Worm (Caenorhabditis elegans) whole organism, L4/young adult: ENCODE results near the gene T04A8.13.
A peak's percentile ranks its signal among the peaks of the same experiment; 100 is the strongest.
"Not testable (repeated sequence)": the region's sequence is repeated elsewhere in the genome, so short reads cannot be mapped to it uniquely, and the experiment has no call there.

Source experiments
- W03F9.2 ChIP-seq: fragments of 150-350 bp; optimal IDR thresholded peaks from 2 replicates; lab custom pipeline; 2014; ENCODE audit warnings: missing biosample characterization, missing genetic modification characterization
- dao-5 ChIP-seq: sonication (generic microtip); optimal IDR thresholded peaks from 2 replicates; lab custom pipeline; 2016; ENCODE audit warnings: missing genotype, missing genetic modification characterization, moderate library complexity, missing compliant biosample characterization
- him-1 ChIP-seq: sonication (generic microtip); optimal IDR thresholded peaks from 2 replicates; lab custom pipeline; 2016; ENCODE audit warnings: missing genotype, missing genetic modification reagents, missing genetic modification characterization, missing compliant biosample characterization

Gene T04A8.13

DNA sequence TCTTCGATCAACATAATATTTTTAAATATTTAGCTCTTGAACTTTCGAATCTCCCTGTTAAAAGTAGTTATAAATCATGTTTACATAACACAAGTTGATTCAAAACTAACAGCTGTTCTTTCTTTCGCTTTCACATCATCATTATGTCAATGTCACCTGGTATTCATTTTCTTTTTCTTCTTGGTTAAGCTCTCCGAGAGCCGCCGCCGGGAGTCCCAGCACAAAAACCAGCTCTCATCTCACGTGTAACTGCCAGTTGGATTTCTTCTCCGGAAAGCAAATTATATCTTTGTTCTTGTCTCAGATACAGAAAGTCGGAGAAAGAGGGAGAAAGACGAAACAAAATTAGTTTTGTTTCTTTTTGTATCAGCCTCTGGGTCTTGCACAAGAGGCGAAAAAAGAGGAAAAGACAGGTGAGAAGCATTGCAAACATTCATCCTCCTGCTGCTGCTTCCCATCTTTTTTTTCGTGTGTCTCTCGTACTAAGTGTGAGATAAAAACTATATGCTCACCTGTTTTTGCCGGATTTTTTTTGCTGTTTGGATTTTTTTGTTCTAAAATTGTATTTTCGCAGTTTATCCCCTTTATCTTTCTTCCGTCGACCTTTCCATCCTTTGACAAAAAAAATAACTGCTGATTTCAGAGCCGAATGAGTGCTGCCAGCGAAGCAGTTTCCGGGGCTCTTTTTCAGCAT lies 24.7 kb downstream of the T04A8.13 start, which contains the start of gene F17C8.3:
TSS of gene F17C8.3 (plus strand) at position 644 of the 694 bp plus-strand sequence.
- TF ChIP-seq him-1: no peak
- TF ChIP-seq dao-5 (tag; lab: Kevin White, UChicago): no peak
- no peak for TF ChIP-seq W03F9.2 (tag; lab: Kevin White, UChicago)

DNA sequence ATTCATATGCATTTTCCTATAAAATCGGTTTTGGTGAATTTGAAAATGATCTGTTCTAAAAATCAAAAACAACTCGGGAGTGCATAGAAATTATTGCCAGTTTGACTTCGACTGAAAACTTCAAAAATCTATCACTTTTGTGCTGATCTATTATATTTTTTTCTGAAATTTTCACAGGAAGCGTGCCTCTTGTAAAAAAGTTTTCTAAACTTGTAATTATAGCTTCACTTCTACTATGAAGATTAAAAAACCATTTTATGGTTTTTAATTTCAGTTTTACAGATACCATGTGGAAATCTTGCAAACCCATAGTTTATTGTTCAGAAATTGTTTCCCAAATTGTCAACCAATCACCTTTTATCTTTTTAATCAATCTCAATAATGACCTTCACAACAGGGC lies 27.3 kb downstream of the T04A8.13 start, which contains the start of gene F17C8.9:
TSS of gene F17C8.9 (plus strand) at position 301 of the 400 bp plus-strand sequence.
- TF ChIP-seq W03F9.2 (tag; lab: Kevin White, UChicago): no peak
- TF ChIP-seq him-1: no peak
- no peak for TF ChIP-seq dao-5 (tag; lab: Kevin White, UChicago)

DNA sequence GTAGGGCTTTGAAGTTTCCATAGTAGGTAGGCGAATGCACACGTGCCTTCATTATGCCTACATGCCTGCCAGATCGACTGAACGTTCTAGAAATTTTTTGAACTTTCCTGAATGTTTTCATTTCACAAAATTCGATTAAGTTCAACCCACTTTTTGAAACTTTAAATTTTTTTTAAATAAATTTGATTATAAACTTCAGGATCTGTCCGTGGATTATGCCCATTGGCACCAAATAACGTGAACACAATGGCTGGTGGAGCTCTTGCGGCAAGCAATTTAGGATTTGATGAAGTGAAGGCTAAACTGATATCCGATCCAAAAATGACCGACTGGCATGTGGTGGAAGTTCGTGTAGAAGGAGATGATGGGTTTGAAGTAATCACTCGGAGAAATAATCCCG lies 28.7 kb downstream of the T04A8.13 start, which contains the start of gene F17C8.7:
TSS of gene F17C8.7 (plus strand) at position 301 of the 400 bp plus-strand sequence.
- TF ChIP-seq W03F9.2 (tag; lab: Kevin White, UChicago): no peak
- no peak for TF ChIP-seq him-1
- no peak for TF ChIP-seq dao-5 (tag; lab: Kevin White, UChicago)

DNA sequence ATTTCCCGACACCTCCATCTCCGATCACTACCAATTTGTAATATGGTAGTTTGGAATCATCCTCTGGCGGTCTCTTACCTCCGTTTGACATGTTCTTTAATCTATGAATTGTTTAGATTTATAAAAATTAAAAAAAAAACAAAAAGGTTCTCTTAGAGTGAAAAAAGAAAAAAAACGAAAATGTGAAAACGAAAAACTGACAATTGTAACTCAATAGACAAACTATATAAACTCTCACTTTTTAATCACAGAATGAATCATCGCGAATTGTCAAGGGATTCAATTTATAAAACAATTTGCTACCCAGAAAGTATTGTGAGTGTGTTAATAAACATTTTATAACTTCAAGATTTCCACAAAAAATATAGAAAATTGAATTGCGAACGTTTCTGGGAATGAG lies 33.2 kb downstream of the T04A8.13 start, which contains the start of gene ras-2:
TSS of gene ras-2 (minus strand) at position 101 of the 400 bp plus-strand sequence.
- no peak for TF ChIP-seq W03F9.2 (tag; lab: Kevin White, UChicago)
- TF ChIP-seq him-1: no peak
- no peak for TF ChIP-seq dao-5 (tag; lab: Kevin White, UChicago)

- no peak for TF ChIP-seq him-1
- no peak for TF ChIP-seq dao-5 (tag; lab: Kevin White, UChicago)
- TF ChIP-seq W03F9.2 (tag; lab: Kevin White, UChicago): peak; percentile 8
These were observed 34.0 kb downstream of the T04A8.13 start for ce11 chrIII:4740820-4741219.

ce11 chrIII:4742620-4743019 lies 35.8 kb downstream of the T04A8.13 start, which contains the start of gene twk-6:
TSS of gene twk-6 (plus strand) at chrIII:4742920.
- TF ChIP-seq him-1; W03F9.2 (tag; lab: Kevin White, UChicago); dao-5 (tag; lab: Kevin White, UChicago): not testable (repeated sequence)

ce11 chrIII:4745934-4746333 lies 39.2 kb downstream of the T04A8.13 start, which contains the start of gene F17C8.6:
TSS of gene F17C8.6 (minus strand) at chrIII:4746034.
- TF ChIP-seq W03F9.2 (tag; lab: Kevin White, UChicago): no peak
- TF ChIP-seq dao-5 (tag; lab: Kevin White, UChicago): no peak
- no peak for TF ChIP-seq him-1

- no peak for TF ChIP-seq W03F9.2 (tag; lab: Kevin White, UChicago)
- TF ChIP-seq dao-5 (tag; lab: Kevin White, UChicago): no peak
- no peak for TF ChIP-seq him-1
These were observed 41.3 kb downstream of the T04A8.13 start, which contains the start of gene col-89 for ce11 chrIII:4748109-4748508. TSS of gene col-89 (plus strand) at chrIII:4748127.

DNA sequence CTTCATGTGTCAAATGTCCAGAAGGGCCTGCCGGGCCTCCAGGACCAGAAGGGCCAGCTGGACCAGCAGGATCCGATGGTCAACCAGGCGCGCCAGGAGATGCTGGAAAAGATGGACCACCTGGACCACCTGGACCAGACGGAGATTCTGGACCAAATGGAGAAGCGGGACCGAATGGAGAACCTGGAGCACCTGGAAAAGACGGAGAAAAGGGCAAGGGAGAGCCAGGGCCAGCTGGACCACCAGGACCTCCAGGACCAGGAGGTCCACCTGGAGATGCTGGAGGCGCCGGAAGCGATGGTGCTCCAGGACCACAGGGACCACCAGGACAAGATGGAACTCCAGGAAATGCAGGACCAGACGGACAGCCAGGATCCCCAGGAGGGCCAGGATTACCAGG lies 41.9 kb downstream of the T04A8.13 start:
- no peak for TF ChIP-seq him-1
- no peak for TF ChIP-seq W03F9.2 (tag; lab: Kevin White, UChicago)
- TF ChIP-seq dao-5 (tag; lab: Kevin White, UChicago): no peak

DNA sequence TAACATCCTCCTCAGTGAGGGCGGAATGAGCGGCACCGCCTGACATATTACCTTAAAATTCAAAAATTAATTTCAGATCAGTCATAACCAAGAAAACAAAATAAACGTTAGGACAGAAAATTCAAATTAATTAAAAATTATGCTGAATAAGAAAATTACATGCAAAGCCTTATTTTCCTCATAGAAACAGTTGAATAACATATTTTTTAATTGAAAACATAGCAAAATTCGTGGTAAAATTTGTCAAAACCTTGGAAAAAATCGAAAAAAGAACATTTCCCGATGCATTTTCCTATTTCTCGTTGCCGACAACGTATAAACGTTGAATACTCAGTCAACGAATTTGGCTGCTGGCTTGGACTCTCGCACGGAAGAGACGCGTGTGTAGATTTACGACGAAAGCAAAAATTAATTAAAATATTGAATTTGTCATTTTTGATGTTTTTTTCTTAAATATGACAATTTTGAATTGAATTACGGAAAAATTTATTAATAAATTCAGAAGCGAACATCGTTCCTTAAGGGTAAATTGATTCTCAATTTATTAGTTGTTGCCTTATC lies 47.3 kb downstream of the T04A8.13 start, which contains the start of the genes rps-0 and rbg-3:
TSS of gene rps-0 (minus strand) at position 51 of the 561 bp plus-strand sequence.
TSS of gene rbg-3 (plus strand) at position 424 of the 561 bp plus-strand sequence.
- peak; percentile 91 for TF ChIP-seq W03F9.2 (tag; lab: Kevin White, UChicago)
- TF ChIP-seq him-1: no peak

- peak; percentile 91 for TF ChIP-seq W03F9.2 (tag; lab: Kevin White, UChicago)
- peak; percentile 77 for TF ChIP-seq him-1
- TF ChIP-seq dao-5 (tag; lab: Kevin White, UChicago): no peak
These were observed 50.2 kb downstream of the T04A8.13 start, which contains the start of gene fbxl-2 for ce11 chrIII:4756983-4757382. TSS of gene fbxl-2 (plus strand) at chrIII:4757260.
